Fruit fly (Drosophila melanogaster) whole organism, adult: ENCODE results near the gene GluRIB.

Experiments
- CG11617 ChIP-seq: fragments of 200-800 bp; sonication (Bioruptor generic); optimal IDR thresholded peaks from 2 replicates; lab custom pipeline; 2017; ENCODE audit warnings: mild to moderate bottlenecking, missing biosample characterization, missing genetic modification reagents, missing genetic modification characterization
- CG12768 ChIP-seq: fragments of 200-800 bp; sonication (Bioruptor generic); optimal IDR thresholded peaks from 2 replicates; lab custom pipeline; 2017; ENCODE audit warnings: missing biosample characterization, missing genetic modification characterization, mild to moderate bottlenecking, moderate library complexity, missing genetic modification reagents
- CG14711 ChIP-seq: fragments of 200-800 bp; sonication (Bioruptor generic); optimal IDR thresholded peaks from 2 replicates; lab custom pipeline; 2018; ENCODE audit warnings: missing biosample characterization, mild to moderate bottlenecking, missing genetic modification characterization, moderate library complexity
- CG1620 ChIP-seq: fragments of 200-800 bp; sonication (Bioruptor generic); optimal IDR thresholded peaks from 2 replicates; lab custom pipeline; 2016; ENCODE audit warnings: missing biosample characterization, missing genetic modification characterization
- CG33017 ChIP-seq: fragments of 200-800 bp; sonication (Bioruptor generic); optimal IDR thresholded peaks from 2 replicates; lab custom pipeline; 2018; ENCODE audit warnings: missing biosample characterization, mild to moderate bottlenecking, missing genetic modification characterization, moderate library complexity
- CG5204 ChIP-seq: fragments of 200-800 bp; sonication (Bioruptor generic); optimal IDR thresholded peaks from 2 replicates; lab custom pipeline; 2016; ENCODE audit warnings: missing biosample characterization, missing genetic modification characterization
- CG7045 ChIP-seq: fragments of 200-800 bp; sonication (Bioruptor generic); optimal IDR thresholded peaks from 2 replicates; lab custom pipeline; 2017; ENCODE audit warnings: missing biosample characterization, mild to moderate bottlenecking, missing genetic modification characterization
- CG7101 ChIP-seq: fragments of 200-800 bp; sonication (Bioruptor generic); optimal IDR thresholded peaks from 2 replicates; lab custom pipeline; 2018; ENCODE audit warnings: missing biosample characterization, mild to moderate bottlenecking, missing genetic modification characterization, moderate library complexity
- Clk ChIP-seq: fragments of 200-800 bp; sonication (Bioruptor generic); optimal IDR thresholded peaks from 2 replicates; lab custom pipeline; 2017; ENCODE audit warnings: missing biosample characterization, missing genetic modification characterization
- Crg-1 ChIP-seq: fragments of 200-800 bp; sonication (Bioruptor generic); optimal IDR thresholded peaks from 2 replicates; lab custom pipeline; 2016; ENCODE audit warnings: missing biosample characterization, missing genetic modification characterization
- Hr96 ChIP-seq: fragments of 200-800 bp; sonication (Bioruptor generic); optimal IDR thresholded peaks from 2 replicates; lab custom pipeline; 2016; ENCODE audit warnings: missing biosample characterization, missing genetic modification characterization
- Mnt ChIP-seq: fragments of 200-800 bp; sonication (Bioruptor generic); optimal IDR thresholded peaks from 2 replicates; lab custom pipeline; 2016; ENCODE audit warnings: missing biosample characterization, mild to moderate bottlenecking, missing genetic modification characterization
- bab1 ChIP-seq: fragments of 200-800 bp; sonication (Bioruptor generic); optimal IDR thresholded peaks from 3 replicates; lab custom pipeline; 2019; ENCODE audit warnings: missing biosample characterization, mild to moderate bottlenecking, missing genetic modification characterization, moderate library complexity
- cic ChIP-seq: fragments of 200-800 bp; sonication (Bioruptor generic); optimal IDR thresholded peaks from 2 replicates; lab custom pipeline; 2017; ENCODE audit warnings: missing biosample characterization, mild to moderate bottlenecking, missing genetic modification characterization, moderate library complexity
- cnc ChIP-seq, 2 experiments: fragments of >200 bp; optimal IDR thresholded peaks; 2 replicates each; lab custom pipeline; 2017
- kay ChIP-seq: fragments of 200-800 bp; sonication (Bioruptor generic); peaks from one replicate; lab custom pipeline; 2016; ENCODE audit warnings: missing biosample characterization, missing genetic modification characterization, borderline replicate concordance
- ovo ChIP-seq: fragments of 200-800 bp; sonication (Bioruptor generic); optimal IDR thresholded peaks from 2 replicates; lab custom pipeline; 2016; ENCODE audit warnings: missing biosample characterization, missing genetic modification characterization
- pad ChIP-seq: fragments of 200-800 bp; sonication (Bioruptor generic); optimal IDR thresholded peaks from 3 replicates; lab custom pipeline; 2017; ENCODE audit warnings: missing biosample characterization, missing genetic modification characterization, mild to moderate bottlenecking, moderate library complexity, missing genetic modification reagents
- tj ChIP-seq: fragments of 200-800 bp; sonication (Bioruptor generic); optimal IDR thresholded peaks from 3 replicates; lab custom pipeline; 2017; ENCODE audit warnings: missing biosample characterization, mild to moderate bottlenecking, missing genetic modification characterization, moderate library complexity
- toe ChIP-seq: fragments of 200-800 bp; sonication (Bioruptor generic); optimal IDR thresholded peaks from 2 replicates; lab custom pipeline; 2016; ENCODE audit warnings: missing biosample characterization, missing genetic modification characterization

Gene GluRIB

dm6 chr3L:9251678-9252077, at the start of gene GluRIB:
GluRIB (plus strand) TSS chr3L:9251978.
- TF ChIP-seq CG11617 (GFP tag; lab: Kevin White, UChicago), result no peak
- no peak for TF ChIP-seq CG33017
- TF ChIP-seq CG7045 (GFP tag; lab: Kevin White, UChicago), result no peak
- no peak for TF ChIP-seq CG12768 (GFP tag; lab: Kevin White, UChicago)
- no peak for TF ChIP-seq toe (GFP tag; lab: Kevin White, UChicago)
- no peak for TF ChIP-seq bab1 (GFP tag; lab: Kevin White, UChicago)
- TF ChIP-seq CG14711 (tag; lab: Kevin White, UChicago), result no peak
- no peak for TF ChIP-seq cnc (optimal IDR thresholded peaks at IDR 0.05; lab: Kevin White, UChicago)
- TF ChIP-seq ovo, result no peak
- no peak for TF ChIP-seq kay (GFP tag; lab: Kevin White, UChicago)
- TF ChIP-seq Mnt (GFP tag; lab: Kevin White, UChicago), result no peak
- no peak for TF ChIP-seq pad
- no peak for TF ChIP-seq Clk (GFP tag; lab: Kevin White, UChicago)
- no peak for TF ChIP-seq CG7101
- no peak for TF ChIP-seq Crg-1 (GFP tag; lab: Kevin White, UChicago)

DNA sequence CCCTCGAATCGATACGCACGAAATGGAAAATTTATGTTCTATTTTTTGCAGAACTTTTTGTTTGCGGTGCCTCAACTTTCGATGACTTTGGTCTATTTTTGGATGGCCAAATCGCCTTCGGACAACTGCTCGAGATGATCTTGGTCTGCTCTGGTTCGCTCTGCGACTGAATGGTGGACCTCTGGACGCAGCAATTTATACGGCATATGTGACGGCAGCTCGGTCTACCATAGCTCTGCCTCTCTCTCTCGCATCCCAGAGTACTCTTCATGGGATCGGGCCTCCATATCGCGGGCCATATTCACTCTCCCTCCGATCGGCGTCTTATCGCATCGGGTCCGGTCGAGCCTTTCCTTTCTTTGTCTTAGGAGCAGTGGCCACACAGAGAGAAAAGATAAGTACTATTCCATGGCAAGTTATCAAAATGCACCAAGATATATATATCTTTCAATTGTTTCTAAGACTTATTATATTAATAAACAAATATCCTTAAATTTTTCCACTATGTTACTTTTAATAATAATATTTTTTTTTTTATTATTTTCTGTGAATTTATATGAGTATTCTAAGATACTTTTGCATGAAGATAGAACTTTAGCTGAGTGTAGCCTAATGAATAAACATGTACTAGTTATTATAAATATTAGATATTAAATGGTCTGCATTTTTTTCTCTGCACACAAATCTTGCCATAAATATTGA, 42.9 kb upstream of the GluRIB start, which contains the start of gene Slc45-1:
Slc45-1 (minus strand) TSS at position 150 of the 702 bp plus-strand sequence.
- TF ChIP-seq tj (GFP tag; lab: Kevin White, UChicago), result no peak
- no peak for TF ChIP-seq Clk (GFP tag; lab: Kevin White, UChicago)
- no peak for TF ChIP-seq cic
- no peak for TF ChIP-seq Crg-1 (GFP tag; lab: Kevin White, UChicago)
- no peak for TF ChIP-seq CG7045 (GFP tag; lab: Kevin White, UChicago)
- no peak for TF ChIP-seq CG12768 (GFP tag; lab: Kevin White, UChicago)
- TF ChIP-seq kay (GFP tag; lab: Kevin White, UChicago), result no peak
- TF ChIP-seq CG14711 (tag; lab: Kevin White, UChicago), result no peak
- no peak for TF ChIP-seq CG11617 (GFP tag; lab: Kevin White, UChicago)
- TF ChIP-seq CG33017, result no peak
- no peak for TF ChIP-seq Hr96 (GFP tag; lab: Kevin White, UChicago)
- TF ChIP-seq CG1620 (GFP tag; lab: Kevin White, UChicago), result no peak
- no peak for TF ChIP-seq CG5204 (GFP tag; lab: Kevin White, UChicago)
- TF ChIP-seq cnc (optimal IDR thresholded peaks at IDR 0.05; lab: Kevin White, UChicago), result no peak
- TF ChIP-seq ovo, result no peak
- no peak for TF ChIP-seq Mnt (GFP tag; lab: Kevin White, UChicago)
- no peak for TF ChIP-seq pad
- no peak for TF ChIP-seq bab1 (GFP tag; lab: Kevin White, UChicago)

dm6 chr3L:9209665-9210064, 42.1 kb upstream of the GluRIB start:
- TF ChIP-seq Clk (GFP tag; lab: Kevin White, UChicago), result no peak
- peak; percentile 1 for TF ChIP-seq Hr96 (GFP tag; lab: Kevin White, UChicago)
- TF ChIP-seq CG7101, result no peak
- no peak for TF ChIP-seq CG14711 (tag; lab: Kevin White, UChicago)
- no peak for TF ChIP-seq toe (GFP tag; lab: Kevin White, UChicago)
- TF ChIP-seq cic, result peak; percentile 22

- no peak for TF ChIP-seq CG33017
- TF ChIP-seq CG14711 (tag; lab: Kevin White, UChicago), result no peak
- TF ChIP-seq tj (GFP tag; lab: Kevin White, UChicago), result no peak
- no peak for TF ChIP-seq CG7045 (GFP tag; lab: Kevin White, UChicago)
- no peak for TF ChIP-seq toe (GFP tag; lab: Kevin White, UChicago)
- peak; percentile 43 for TF ChIP-seq cic
- no peak for TF ChIP-seq kay (GFP tag; lab: Kevin White, UChicago)
- no peak for TF ChIP-seq CG12768 (GFP tag; lab: Kevin White, UChicago)
- TF ChIP-seq pad, result no peak
These were observed 40.4 kb upstream of the GluRIB start, which contains the start of gene CG4476 for dm6 chr3L:9211302-9211930. CG4476 (plus strand) TSS chr3L:9211880.

dm6 chr3L:9236548-9236947, 15.2 kb upstream of the GluRIB start, which contains the start of gene CG4483:
CG4483 (minus strand) TSS chr3L:9236648.
- no peak for TF ChIP-seq Clk (GFP tag; lab: Kevin White, UChicago)
- TF ChIP-seq CG14711 (tag; lab: Kevin White, UChicago), result no peak
- TF ChIP-seq cnc (optimal IDR thresholded peaks at IDR 0.05; lab: Kevin White, UChicago), result no peak
- no peak for TF ChIP-seq CG33017
- TF ChIP-seq cic, result no peak
- TF ChIP-seq pad, result no peak
- TF ChIP-seq CG5204 (GFP tag; lab: Kevin White, UChicago), result no peak
- TF ChIP-seq CG12768 (GFP tag; lab: Kevin White, UChicago), result no peak
- no peak for TF ChIP-seq Hr96 (GFP tag; lab: Kevin White, UChicago)
- TF ChIP-seq CG11617 (GFP tag; lab: Kevin White, UChicago), result no peak
- TF ChIP-seq tj (GFP tag; lab: Kevin White, UChicago), result no peak
- no peak for TF ChIP-seq toe (GFP tag; lab: Kevin White, UChicago)
- TF ChIP-seq kay (GFP tag; lab: Kevin White, UChicago), result no peak
- TF ChIP-seq ovo, result no peak

- TF ChIP-seq CG11617 (GFP tag; lab: Kevin White, UChicago), result no peak
- no peak for TF ChIP-seq CG33017
- no peak for TF ChIP-seq pad
- no peak for TF ChIP-seq cic
- no peak for TF ChIP-seq CG5204 (GFP tag; lab: Kevin White, UChicago)
- TF ChIP-seq CG7101, result no peak
- TF ChIP-seq tj (GFP tag; lab: Kevin White, UChicago), result no peak
- no peak for TF ChIP-seq toe (GFP tag; lab: Kevin White, UChicago)
- TF ChIP-seq CG7045 (GFP tag; lab: Kevin White, UChicago), result no peak
These were observed 1.9 kb upstream of the GluRIB start, which contains the start of gene CG4477 for dm6 chr3L:9249925-9250324. CG4477 (plus strand) TSS chr3L:9250225.
